Worm (Caenorhabditis elegans) whole organism, L2 larva: ENCODE results near the gene C27A2.8.

Experiments used
- ZK546.5 ChIP-seq: sonication (generic microtip); optimal IDR thresholded peaks from 2 replicates; lab custom pipeline; 2017; ENCODE audit warnings: missing biosample characterization, missing genetic modification characterization
- crh-2 ChIP-seq: sonication (generic microtip); optimal IDR thresholded peaks from 2 replicates; lab custom pipeline; 2017; ENCODE audit warnings: missing biosample characterization, missing genetic modification characterization
- fos-1 ChIP-seq: fragments of 150-350 bp; optimal IDR thresholded peaks from 2 replicates; lab custom pipeline; 2014; ENCODE audit warnings: missing biosample characterization, missing genetic modification characterization
- lin-39 ChIP-seq: fragments of 150-350 bp; optimal IDR thresholded peaks from 2 replicates; lab custom pipeline; 2014; ENCODE audit warnings: missing biosample characterization, missing genetic modification reagents, missing genetic modification characterization
- nhr-77 ChIP-seq: fragments of 150-350 bp; optimal IDR thresholded peaks from 2 replicates; lab custom pipeline; 2014; ENCODE audit warnings: missing biosample characterization, missing genetic modification characterization
- unc-62 ChIP-seq: fragments of 150-350 bp; optimal IDR thresholded peaks from 2 replicates; lab custom pipeline; 2014; ENCODE audit warnings: missing biosample characterization, missing genetic modification reagents, missing genetic modification characterization
- zag-1 ChIP-seq: fragments of 150-350 bp; optimal IDR thresholded peaks from 2 replicates; lab custom pipeline; 2014; ENCODE audit warnings: missing biosample characterization, missing genetic modification characterization
- ztf-4 ChIP-seq: fragments of 150-350 bp; optimal IDR thresholded peaks from 2 replicates; lab custom pipeline; 2014; ENCODE audit warnings: missing biosample characterization, missing genetic modification characterization

DNA sequence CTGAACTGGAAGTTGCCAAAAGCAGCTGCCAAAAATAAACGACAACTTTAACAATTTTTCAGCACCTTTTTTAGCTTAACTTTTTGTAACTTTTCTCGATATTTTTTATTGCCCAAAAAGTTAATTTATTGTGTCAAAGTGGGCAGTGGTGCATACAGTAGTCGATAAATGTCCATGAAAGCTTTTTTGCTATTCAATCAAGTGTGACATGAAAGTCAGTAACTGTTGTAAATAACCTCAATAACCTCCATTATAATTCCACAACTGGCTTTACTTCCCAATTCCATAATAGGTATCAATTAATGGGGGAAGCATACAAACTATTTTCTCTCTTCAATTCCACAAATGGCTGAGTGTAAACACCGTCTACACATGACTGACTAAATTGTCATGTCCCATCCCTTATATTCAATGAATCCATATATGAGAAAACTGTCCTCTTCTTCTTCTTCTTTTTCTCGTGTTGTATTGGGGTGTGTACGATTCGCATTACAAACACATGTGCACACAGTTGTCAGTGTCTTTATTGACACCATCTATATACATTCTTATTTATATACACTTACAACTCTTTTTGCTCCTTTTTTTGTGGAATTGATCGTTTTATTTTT, 19.6 kb downstream of the C27A2.8 start:
- TF ChIP-seq crh-2 (tag; lab: Kevin White, UChicago) = no peak
- no peak for TF ChIP-seq ZK546.5 (tag; lab: Kevin White, UChicago)
- no peak for TF ChIP-seq ztf-4
- no peak for TF ChIP-seq unc-62
- TF ChIP-seq lin-39 (tag; lab: Kevin White, UChicago) = no peak
- no peak for TF ChIP-seq fos-1 (tag; lab: Kevin White, UChicago)
- TF ChIP-seq nhr-77 (tag; lab: Kevin White, UChicago) = no peak
- no peak for TF ChIP-seq zag-1 (tag; lab: Kevin White, UChicago)
